Worm (Caenorhabditis elegans) whole organism, L4 larva: ENCODE data around the gene dmsr-13.

Experiments used
- lsy-2 ChIP-seq, 2 experiments: fragments of 150-350 bp in 1 of 2; sonication (generic microtip) in 1 of 2; optimal IDR thresholded peaks; 2 replicates each; lab custom pipeline; 2014 to 2017; ENCODE audit warnings: missing biosample characterization in 2 of 2, missing genetic modification characterization in 2 of 2
- ztf-11 ChIP-seq: fragments of 150-350 bp; optimal IDR thresholded peaks from 2 replicates; lab custom pipeline; 2014; ENCODE audit warnings: missing biosample characterization, missing genetic modification characterization

- TF ChIP-seq lsy-2 (tag; optimal IDR thresholded peaks at IDR 0.05; lab: Kevin White, UChicago): no peak
- TF ChIP-seq ztf-11 (tag; lab: Kevin White, UChicago): no peak
Observed at ce11 chrV:6775708-6776107, 44.0 kb downstream of the dmsr-13 start, which contains the start of gene srh-28.
